Worm (Caenorhabditis elegans) whole organism, midembryonic: ENCODE data around the gene H12D21.5.

Experiments used
- cog-1 ChIP-seq: sonication (generic microtip); optimal IDR thresholded peaks from 2 replicates; lab custom pipeline; 2016; ENCODE audit warnings: missing genetic modification characterization, missing compliant biosample characterization
- flt-1 ChIP-seq: fragments of 200-800 bp; sonication (Bioruptor generic); IDR thresholded peaks from 2 replicates; pipeline ENCODE4 v1.3.6; 2022; ENCODE audit warnings: missing genetic modification characterization, missing compliant biosample characterization
- med-1 ChIP-seq: sonication (generic microtip); optimal IDR thresholded peaks from 2 replicates; lab custom pipeline; 2017; ENCODE audit warnings: missing genetic modification characterization, mild to moderate bottlenecking, missing compliant biosample characterization, antibody characterized with exemption, missing genetic modification reagents; ENCODE audit not compliant: insufficient read depth
- ref-1 ChIP-seq: fragments of 200-800 bp; sonication (Bioruptor generic); conservative IDR thresholded peaks from 2 replicates; pipeline ENCODE4 v1.3.6; 2022; ENCODE audit warnings: missing genetic modification reagents, missing genetic modification characterization, missing compliant biosample characterization
- ztf-29 ChIP-seq: fragments of 200-800 bp; sonication (Bioruptor generic); IDR thresholded peaks from 2 replicates; pipeline ENCODE4 v1.3.6; 2022; ENCODE audit warnings: missing genetic modification reagents, missing genetic modification characterization, missing compliant biosample characterization

DNA sequence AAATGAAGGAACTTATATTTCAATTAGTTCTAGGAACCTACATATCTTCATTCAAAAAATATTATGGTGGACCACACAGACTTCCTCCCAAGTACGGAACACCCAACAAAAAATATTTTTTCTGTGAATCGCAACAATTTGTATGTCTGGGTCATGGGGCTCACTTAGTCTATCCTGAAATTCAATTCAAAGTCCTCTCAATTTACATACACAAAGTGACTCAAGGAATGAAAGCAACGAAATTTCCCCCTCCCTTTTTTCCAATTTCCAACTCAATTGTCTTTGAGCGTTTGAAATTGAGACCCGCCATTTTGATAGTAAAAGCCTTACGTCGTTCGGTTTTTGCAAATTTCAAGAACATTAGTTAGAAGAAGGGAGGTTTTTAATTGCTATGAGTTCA lies 34.4 kb upstream of the H12D21.5 start:
- no peak for TF ChIP-seq flt-1 (GFP tag; lab: Robert Waterston, UW)
- no peak for TF ChIP-seq cog-1
- TF ChIP-seq ref-1 (GFP tag; lab: Robert Waterston, UW) = no peak
- no peak for TF ChIP-seq ztf-29 (GFP tag; lab: Robert Waterston, UW)
- TF ChIP-seq med-1 (GFP tag; lab: Kevin White, UChicago) = no peak
